Fruit fly (Drosophila melanogaster) whole organism, embryonic: ENCODE results near the gene lap.

ENCODE experiments used
- Abd-B ChIP-seq: fragments of 200-800 bp; sonication (Bioruptor generic); optimal IDR thresholded peaks from 2 replicates; lab custom pipeline; 2018; ENCODE audit warnings: missing biosample characterization, mild to moderate bottlenecking, missing genetic modification characterization, moderate library complexity
- Awh ChIP-seq: fragments of 200-800 bp; sonication (Bioruptor generic); IDR thresholded peaks from 2 replicates; pipeline ENCODE4, ENCODE4 v1.3.6; 2022; ENCODE audit warnings: missing biosample characterization, missing genetic modification characterization
- CG10209 ChIP-seq: fragments of 200-800 bp; sonication (Bioruptor generic); optimal IDR thresholded peaks from 3 replicates; lab custom pipeline; 2017; ENCODE audit warnings: missing biosample characterization, mild to moderate bottlenecking, missing genetic modification characterization, missing genetic modification reagents
- CG12104 ChIP-seq: fragments of 200-800 bp; sonication (Bioruptor generic); optimal IDR thresholded peaks from 3 replicates; lab custom pipeline; 2016; ENCODE audit warnings: missing biosample characterization, missing genetic modification characterization
- CG12769 ChIP-seq: fragments of 200-800 bp; sonication (Bioruptor generic); optimal IDR thresholded peaks from 2 replicates; lab custom pipeline; 2019; ENCODE audit warnings: missing biosample characterization, mild to moderate bottlenecking, missing genetic modification characterization, moderate library complexity
- CG13296 ChIP-seq: fragments of 200-800 bp; sonication (Bioruptor generic); optimal IDR thresholded peaks from 3 replicates; lab custom pipeline; 2018; ENCODE audit warnings: missing biosample characterization, mild to moderate bottlenecking, missing genetic modification characterization
- CG14441 ChIP-seq: fragments of 200-800 bp; sonication (Bioruptor generic); IDR thresholded peaks from 2 replicates; pipeline ENCODE4 v1.3.6; 2022; ENCODE audit warnings: missing biosample characterization, missing genetic modification characterization
- CG14667 ChIP-seq: fragments of 200-800 bp; sonication (Bioruptor generic); IDR thresholded peaks from 2 replicates; pipeline ENCODE4 v1.3.6; 2022; ENCODE audit warnings: missing biosample characterization, missing genetic modification characterization
- CG14710 ChIP-seq: fragments of 200-800 bp; sonication (Bioruptor generic); optimal IDR thresholded peaks from 3 replicates; lab custom pipeline; 2019; ENCODE audit warnings: missing biosample characterization, mild to moderate bottlenecking, missing genetic modification characterization, moderate library complexity
- CG17385 ChIP-seq: fragments of 200-800 bp; sonication (Bioruptor generic); optimal IDR thresholded peaks from 3 replicates; lab custom pipeline; 2018; ENCODE audit warnings: missing biosample characterization, mild to moderate bottlenecking, missing genetic modification characterization
- CG18619 ChIP-seq: fragments of 200-800 bp; sonication (Bioruptor generic); optimal IDR thresholded peaks from 3 replicates; lab custom pipeline; 2017; ENCODE audit warnings: missing biosample characterization, mild to moderate bottlenecking, missing genetic modification characterization
- CG2678 ChIP-seq: fragments of 200-800 bp; sonication (Bioruptor generic); optimal IDR thresholded peaks from 3 replicates; lab custom pipeline; 2019; ENCODE audit warnings: missing biosample characterization, mild to moderate bottlenecking, missing genetic modification characterization, moderate library complexity
- CG30403 ChIP-seq: fragments of 200-800 bp; sonication (Bioruptor generic); optimal IDR thresholded peaks from 3 replicates; lab custom pipeline; 2016; ENCODE audit warnings: missing biosample characterization, missing genetic modification characterization
- CG3065 ChIP-seq: fragments of 200-800 bp; sonication (Bioruptor generic); optimal IDR thresholded peaks from 2 replicates; lab custom pipeline; 2016; ENCODE audit warnings: missing biosample characterization, missing genetic modification characterization
- CG31441 ChIP-seq: fragments of 200-800 bp; sonication (Bioruptor generic); IDR thresholded peaks from 2 replicates; pipeline ENCODE4 v1.3.6; 2022; ENCODE audit warnings: missing biosample characterization, missing genetic modification characterization
- CG33213 ChIP-seq: fragments of 200-800 bp; sonication (Bioruptor generic); optimal IDR thresholded peaks from 3 replicates; lab custom pipeline; 2016; ENCODE audit warnings: missing biosample characterization, missing genetic modification characterization
- CG34422 ChIP-seq: fragments of 200-800 bp; sonication (Bioruptor generic); IDR thresholded peaks from 3 replicates; pipeline ENCODE4 v1.3.6; 2022; ENCODE audit warnings: missing biosample characterization, missing genetic modification characterization
- CG4617 ChIP-seq: fragments of 200-800 bp; sonication (Bioruptor generic); optimal IDR thresholded peaks from 3 replicates; lab custom pipeline; 2016; ENCODE audit warnings: missing biosample characterization, missing genetic modification characterization, borderline replicate concordance
- CG5953 ChIP-seq: fragments of 200-800 bp; sonication (Bioruptor generic); IDR thresholded peaks from 2 replicates; pipeline ENCODE4 v1.3.6; 2022; ENCODE audit warnings: missing biosample characterization, missing genetic modification characterization
- CG6175 ChIP-seq: fragments of 200-800 bp; sonication (Bioruptor generic); IDR thresholded peaks from 3 replicates; pipeline ENCODE4 v1.3.6; 2022; ENCODE audit warnings: missing biosample characterization, missing genetic modification characterization
- CG7271 ChIP-seq: fragments of 200-800 bp; sonication (Bioruptor generic); optimal IDR thresholded peaks from 2 replicates; lab custom pipeline; 2018; ENCODE audit warnings: missing biosample characterization, mild to moderate bottlenecking, missing genetic modification characterization, moderate library complexity
- CG7786 ChIP-seq: fragments of 200-800 bp; sonication (Bioruptor generic); optimal IDR thresholded peaks from 2 replicates; lab custom pipeline; 2016; ENCODE audit warnings: missing biosample characterization, missing genetic modification characterization
- CG9932 ChIP-seq: fragments of 200-800 bp; sonication (Bioruptor generic); IDR thresholded peaks from 2 replicates; pipeline ENCODE4 v1.3.6; 2022; ENCODE audit warnings: missing biosample characterization, missing genetic modification characterization
- Elba2 ChIP-seq: fragments of 200-800 bp; sonication (Bioruptor generic); optimal IDR thresholded peaks from 3 replicates; lab custom pipeline; 2016; ENCODE audit warnings: missing biosample characterization, missing genetic modification characterization
- Ets65A ChIP-seq: fragments of 200-800 bp; sonication (Bioruptor generic); peaks from one replicate; lab custom pipeline; 2016; ENCODE audit warnings: missing biosample characterization, missing genetic modification characterization
- Ets97D ChIP-seq: fragments of 200-800 bp; sonication (Bioruptor generic); optimal IDR thresholded peaks from 3 replicates; lab custom pipeline; 2016; ENCODE audit warnings: missing biosample characterization, missing genetic modification characterization
- Hr39 ChIP-seq: fragments of >200 bp; optimal IDR thresholded peaks from 2 replicates; lab custom pipeline; 2017
- Lpt ChIP-seq: fragments of >200 bp; optimal IDR thresholded peaks from 2 replicates; lab custom pipeline; 2018; ENCODE audit warnings: missing biosample characterization, missing genetic modification characterization
- Rfx ChIP-seq: fragments of 200-800 bp; sonication (Bioruptor generic); IDR thresholded peaks from 2 replicates; pipeline ENCODE4 v1.3.6; 2022; ENCODE audit warnings: missing biosample characterization, missing genetic modification characterization
- Side ChIP-seq: fragments of 200-800 bp; sonication (Bioruptor generic); optimal IDR thresholded peaks from 2 replicates; lab custom pipeline; 2016; ENCODE audit warnings: missing biosample characterization, missing genetic modification characterization
- Trl ChIP-seq, 3 experiments: fragments of >200 bp in 2 of 3; fragments of 200-800 bp in 1 of 3; sonication (Bioruptor generic) in 1 of 3; optimal IDR thresholded peaks; 2 replicates in 1 of 3; 3 replicates in 2 of 3; lab custom pipeline; 2016 to 2017; ENCODE audit warnings: missing biosample characterization in 1 of 3, missing genetic modification characterization in 1 of 3
- ase ChIP-seq: fragments of 200-800 bp; sonication (Bioruptor generic); IDR thresholded peaks from 3 replicates; pipeline ENCODE4 v1.3.6; 2022; ENCODE audit warnings: missing biosample characterization, missing genetic modification characterization
- bab2 ChIP-seq: fragments of 200-800 bp; sonication (Bioruptor generic); optimal IDR thresholded peaks from 2 replicates; lab custom pipeline; 2016; ENCODE audit warnings: missing biosample characterization, missing genetic modification characterization
- chinmo ChIP-seq: fragments of 200-800 bp; sonication (Bioruptor generic); IDR thresholded peaks from 4 replicates; pipeline ENCODE4 v1.3.6; 2022; ENCODE audit warnings: missing biosample characterization, missing genetic modification characterization; ENCODE audit not compliant: partially characterized antibody
- chm ChIP-seq: fragments of 200-800 bp; sonication (Bioruptor generic); IDR thresholded peaks from 2 replicates; pipeline ENCODE4 v1.3.6; 2022; ENCODE audit warnings: missing biosample characterization, missing genetic modification characterization
- crol ChIP-seq: fragments of 200-800 bp; sonication (Bioruptor generic); IDR thresholded peaks from 2 replicates; pipeline ENCODE4 v1.3.6; 2022; ENCODE audit warnings: missing biosample characterization, missing genetic modification characterization
- cwo ChIP-seq: fragments of 200-800 bp; sonication (Bioruptor generic); optimal IDR thresholded peaks from 3 replicates; lab custom pipeline; 2017; ENCODE audit warnings: missing biosample characterization, missing genetic modification characterization, mild to moderate bottlenecking, moderate library complexity, missing genetic modification reagents
- ems ChIP-seq: fragments of 200-800 bp; sonication (Bioruptor generic); optimal IDR thresholded peaks from 3 replicates; lab custom pipeline; 2016; ENCODE audit warnings: missing biosample characterization, missing genetic modification characterization
- eyg ChIP-seq: fragments of 200-800 bp; sonication (Bioruptor generic); optimal IDR thresholded peaks from 3 replicates; lab custom pipeline; 2016; ENCODE audit warnings: missing biosample characterization, missing genetic modification characterization
- fd64A ChIP-seq: fragments of 200-800 bp; sonication (Bioruptor generic); optimal IDR thresholded peaks from 3 replicates; lab custom pipeline; 2018; ENCODE audit warnings: missing biosample characterization, mild to moderate bottlenecking, missing genetic modification characterization
- fru ChIP-seq: fragments of >200 bp; optimal IDR thresholded peaks from 2 replicates; lab custom pipeline; 2017
- gcm2 ChIP-seq: fragments of 200-800 bp; sonication (Bioruptor generic); optimal IDR thresholded peaks from 2 replicates; lab custom pipeline; 2016; ENCODE audit warnings: missing biosample characterization, missing genetic modification characterization
- grau ChIP-seq: fragments of 200-800 bp; optimal IDR thresholded peaks from 3 replicates; lab custom pipeline; 2019; ENCODE audit warnings: missing biosample characterization, mild to moderate bottlenecking, missing genetic modification characterization, moderate library complexity
- gro ChIP-seq: fragments of 200-800 bp; sonication (Bioruptor generic); optimal IDR thresholded peaks from 2 replicates; lab custom pipeline; 2016; ENCODE audit warnings: missing biosample characterization, missing genetic modification characterization
- gsb ChIP-seq: fragments of 200-800 bp; sonication (Bioruptor generic); IDR thresholded peaks from 2 replicates; pipeline ENCODE4 v1.3.6; 2022; ENCODE audit warnings: missing biosample characterization, missing genetic modification characterization
- ham ChIP-seq: fragments of 200-800 bp; sonication (Bioruptor generic); IDR thresholded peaks from 2 replicates; pipeline ENCODE4 v1.3.6; 2022; ENCODE audit warnings: missing biosample characterization, missing genetic modification characterization
- insv ChIP-seq, 2 experiments: fragments of 200-800 bp; sonication (Bioruptor generic); optimal IDR thresholded peaks; 3 replicates each; lab custom pipeline; 2016 to 2018; ENCODE audit warnings: missing biosample characterization in 2 of 2, missing genetic modification characterization in 2 of 2
- lbe ChIP-seq: fragments of 200-800 bp; sonication (Bioruptor generic); optimal IDR thresholded peaks from 2 replicates; lab custom pipeline; 2016; ENCODE audit warnings: missing biosample characterization, mild to moderate bottlenecking, missing genetic modification characterization
- luna ChIP-seq: fragments of 200-800 bp; sonication (Bioruptor generic); optimal IDR thresholded peaks from 2 replicates; lab custom pipeline; 2016; ENCODE audit warnings: missing biosample characterization, missing genetic modification characterization
- oc ChIP-seq: fragments of 200-800 bp; sonication (Bioruptor generic); optimal IDR thresholded peaks from 2 replicates; lab custom pipeline; 2018; ENCODE audit warnings: missing biosample characterization, mild to moderate bottlenecking, missing genetic modification characterization, moderate library complexity
- row ChIP-seq: fragments of 200-800 bp; sonication (Bioruptor generic); IDR thresholded peaks from 3 replicates; pipeline ENCODE4 v1.3.6; 2022; ENCODE audit warnings: missing biosample characterization, missing genetic modification characterization
- sens ChIP-seq: fragments of 200-800 bp; sonication (Bioruptor generic); peaks from one replicate; lab custom pipeline; 2016; ENCODE audit warnings: missing biosample characterization, missing genetic modification characterization
- sr ChIP-seq: fragments of 200-800 bp; sonication (Bioruptor generic); IDR thresholded peaks from 3 replicates; pipeline ENCODE4 v1.3.6; 2022; ENCODE audit warnings: missing biosample characterization, missing genetic modification characterization
- vvl ChIP-seq: fragments of 200-800 bp; sonication (Bioruptor generic); IDR thresholded peaks from 2 replicates; pipeline ENCODE4 v1.3.6; 2022; ENCODE audit warnings: missing biosample characterization, missing genetic modification characterization

The lap gene

DNA sequence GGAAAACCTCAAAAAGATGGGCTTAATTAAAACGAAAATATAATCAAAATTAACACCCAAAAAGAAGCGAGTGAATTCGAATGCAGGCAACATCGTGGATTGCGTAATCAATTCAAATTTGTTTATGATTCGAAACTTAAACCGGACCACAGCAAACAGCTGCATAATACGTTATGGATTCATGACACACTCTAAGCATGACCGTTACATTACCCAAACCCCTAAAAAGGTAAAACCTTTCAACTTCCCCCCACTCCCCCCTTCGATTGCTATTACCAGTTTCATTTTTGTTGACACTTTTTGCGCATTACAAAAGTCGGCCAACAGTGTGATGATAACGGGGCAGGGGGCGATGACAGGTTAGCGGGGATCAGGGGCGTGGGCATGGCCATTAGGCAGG lies 16.9 kb upstream of the lap start (continued):
- TF ChIP-seq Side (GFP tag; lab: Kevin White, UChicago): no peak
- TF ChIP-seq CG5953 (GFP tag; lab: Robert Waterston, UW): no peak
- no peak for TF ChIP-seq CG12104 (GFP tag; lab: Kevin White, UChicago)
- TF ChIP-seq sr (GFP tag; lab: Robert Waterston, UW): 0 out of 3 replicates have a peak, but pooled peaks have one; percentile 45
- no peak for TF ChIP-seq CG6175
- TF ChIP-seq chinmo (GFP tag; lab: Robert Waterston, UW): 0 out of 4 replicates have a peak, but pooled peaks have one; percentile 46
- TF ChIP-seq fru (lab: Kevin White, UChicago): no peak
- no peak for TF ChIP-seq CG10209
- no peak for TF ChIP-seq gsb (GFP tag; lab: Robert Waterston, UW)
- TF ChIP-seq CG13296 (GFP tag; lab: Kevin White, UChicago): no peak
- no peak for TF ChIP-seq insv (GFP tag; optimal IDR thresholded peaks at IDR 0.05; lab: Kevin White, UChicago)
- TF ChIP-seq vvl (GFP tag; lab: Robert Waterston, UW): peak; percentile 62; the same call in 1 of the 2 replicates
- no peak for TF ChIP-seq CG7786
- no peak for TF ChIP-seq CG4617 (GFP tag; lab: Kevin White, UChicago)
- TF ChIP-seq Ets97D: no peak
- TF ChIP-seq Rfx (GFP tag; lab: Robert Waterston, UW): 0 out of 2 replicates have a peak, but pooled peaks have one; percentile 20
- TF ChIP-seq CG7271 (tag; lab: Kevin White, UChicago): no peak
- TF ChIP-seq Awh (GFP tag; lab: Robert Waterston, UW): no peak
- no peak for TF ChIP-seq lbe (GFP tag; lab: Kevin White, UChicago)
- TF ChIP-seq ems (GFP tag; lab: Kevin White, UChicago): no peak
- no peak for TF ChIP-seq CG14710 (tag; lab: Kevin White, UChicago)
- TF ChIP-seq chm (GFP tag; lab: Robert Waterston, UW): no peak
- TF ChIP-seq row: no peak
- no peak for TF ChIP-seq CG18619 (GFP tag; lab: Kevin White, UChicago)
- TF ChIP-seq cwo (GFP tag; lab: Kevin White, UChicago): no peak
- no peak for TF ChIP-seq CG30403 (GFP tag; lab: Kevin White, UChicago)
- TF ChIP-seq ham (GFP tag; lab: Robert Waterston, UW): no peak
- no peak for TF ChIP-seq grau (tag; lab: Kevin White, UChicago)
- no peak for TF ChIP-seq CG14441
- no peak for TF ChIP-seq CG33213
- TF ChIP-seq oc (tag; lab: Kevin White, UChicago): peak; percentile 8
- TF ChIP-seq eyg (GFP tag; lab: Kevin White, UChicago): no peak
- TF ChIP-seq CG14667 (GFP tag; lab: Robert Waterston, UW): no peak
- TF ChIP-seq Trl (optimal IDR thresholded peaks at IDR 0.05; lab: Kevin White, UChicago): no peak
- no peak for TF ChIP-seq Trl (GFP tag; optimal IDR thresholded peaks at IDR 0.05; lab: Kevin White, UChicago)
- no peak for TF ChIP-seq CG9932 (GFP tag; lab: Robert Waterston, UW)
- TF ChIP-seq luna (GFP tag; lab: Kevin White, UChicago): no peak
- TF ChIP-seq CG12769 (tag; lab: Kevin White, UChicago): peak; percentile 16
- no peak for TF ChIP-seq CG34422 (GFP tag; lab: Robert Waterston, UW)
- no peak for TF ChIP-seq Elba2
- peak; percentile 29; the same call in 1 of the 2 replicates for TF ChIP-seq crol
- no peak for TF ChIP-seq Lpt (GFP tag; lab: Kevin White, UChicago)
- no peak for TF ChIP-seq Ets65A (GFP tag; lab: Kevin White, UChicago)
- no peak for TF ChIP-seq Abd-B (GFP tag; lab: Kevin White, UChicago)
- TF ChIP-seq fd64A: no peak
- no peak for TF ChIP-seq CG17385 (GFP tag; lab: Kevin White, UChicago)
- TF ChIP-seq gro (GFP tag; lab: Kevin White, UChicago): no peak
- no peak for TF ChIP-seq CG3065 (GFP tag; lab: Kevin White, UChicago)
- no peak for TF ChIP-seq gcm2 (GFP tag; lab: Kevin White, UChicago)
- no peak for TF ChIP-seq bab2 (GFP tag; lab: Kevin White, UChicago)
- no peak for TF ChIP-seq CG2678 (tag; lab: Kevin White, UChicago)
- no peak for TF ChIP-seq Hr39 (lab: Kevin White, UChicago)
- peak; percentile 19 for TF ChIP-seq sens (GFP tag; lab: Kevin White, UChicago)
- TF ChIP-seq ase (GFP tag; lab: Robert Waterston, UW): no peak
- TF ChIP-seq CG31441 (GFP tag; lab: Robert Waterston, UW): no peak
